Worm (Caenorhabditis elegans) whole organism, L4 larva: ENCODE results near the gene mif-2.
A peak's percentile ranks its signal among the peaks of the same experiment; 100 is the strongest.

Experiments
- T26A8.4 ChIP-seq: fragments of 200-800 bp; sonication (Bioruptor generic); IDR thresholded peaks from 2 replicates; pipeline ENCODE4 v1.3.6; 2022; ENCODE audit warnings: missing genetic modification characterization, missing compliant biosample characterization
- Y105C5A.15 ChIP-seq: fragments of 200-800 bp; sonication (Bioruptor generic); IDR thresholded peaks from 2 replicates; pipeline ENCODE4 v1.3.6; 2022; ENCODE audit warnings: missing genetic modification characterization, missing compliant biosample characterization
- Y48G9A.11 ChIP-seq: fragments of 200-800 bp; sonication (Bioruptor generic); IDR thresholded peaks from 2 replicates; pipeline ENCODE4 v1.3.6; 2022; ENCODE audit warnings: missing genetic modification reagents, missing genetic modification characterization, missing compliant biosample characterization
- ama-1 ChIP-seq: fragments of 150-350 bp; optimal IDR thresholded peaks from 2 replicates; lab custom pipeline; 2014; ENCODE audit warnings: inconsistent platforms, mixed read lengths
- arid-1 ChIP-seq: fragments of 200-800 bp; sonication (Bioruptor generic); conservative IDR thresholded peaks from 2 replicates; pipeline ENCODE4 v1.3.6; 2022; ENCODE audit warnings: missing genetic modification reagents, missing genetic modification characterization, missing compliant biosample characterization
- ceh-28 ChIP-seq: fragments of 150-350 bp; optimal IDR thresholded peaks from 2 replicates; lab custom pipeline; 2014; ENCODE audit warnings: missing biosample characterization, missing genetic modification reagents, missing genetic modification characterization
- ceh-32 ChIP-seq: sonication (generic microtip); optimal IDR thresholded peaks from 2 replicates; lab custom pipeline; 2016; ENCODE audit warnings: mild to moderate bottlenecking, missing genetic modification characterization, missing compliant biosample characterization; ENCODE audit not compliant: poor library complexity
- ceh-62 ChIP-seq: sonication (generic microtip); optimal IDR thresholded peaks from 2 replicates; lab custom pipeline; 2017; ENCODE audit warnings: missing biosample characterization, missing genetic modification characterization
- ceh-82 ChIP-seq: sonication (generic microtip); optimal IDR thresholded peaks from 2 replicates; lab custom pipeline; 2017; ENCODE audit warnings: missing biosample characterization, missing genetic modification characterization
- ctbp-1 ChIP-seq: fragments of 200-800 bp; sonication (Bioruptor generic); IDR thresholded peaks from 2 replicates; pipeline ENCODE4 v1.3.6; 2022; ENCODE audit warnings: missing genetic modification reagents, missing genetic modification characterization, missing compliant biosample characterization
- daf-19 ChIP-seq: fragments of 200-800 bp; sonication (Bioruptor generic); conservative IDR thresholded peaks from 2 replicates; pipeline ENCODE4 v1.3.6; 2022; ENCODE audit warnings: missing genetic modification characterization, missing compliant biosample characterization
- dmd-8 ChIP-seq: fragments of 200-800 bp; sonication (Bioruptor generic); IDR thresholded peaks from 2 replicates; pipeline ENCODE4 v1.3.6; 2022; ENCODE audit warnings: missing genetic modification characterization, missing compliant biosample characterization
- dve-1 ChIP-seq: sonication (generic microtip); optimal IDR thresholded peaks from 2 replicates; lab custom pipeline; 2017; ENCODE audit warnings: antibody characterized with exemption, mild to moderate bottlenecking, missing genetic modification characterization, missing compliant biosample characterization; ENCODE audit not compliant: insufficient read depth
- egl-43 ChIP-seq: fragments of 200-800 bp; sonication (Bioruptor generic); IDR thresholded peaks from 2 replicates; pipeline ENCODE4 v1.3.6; 2022; ENCODE audit warnings: missing genetic modification reagents, missing genetic modification characterization, missing compliant biosample characterization
- fkh-10 ChIP-seq: fragments of 150-350 bp; optimal IDR thresholded peaks from 2 replicates; lab custom pipeline; 2014; ENCODE audit warnings: missing biosample characterization, missing genetic modification reagents, missing genetic modification characterization
- lim-7 ChIP-seq: fragments of 200-800 bp; sonication (Bioruptor generic); IDR thresholded peaks from 2 replicates; pipeline ENCODE4 v1.3.6; 2022; ENCODE audit warnings: missing genetic modification characterization, missing compliant biosample characterization
- lin-15B ChIP-seq: fragments of 150-350 bp; sonication (generic microtip); optimal IDR thresholded peaks from 3 replicates; lab custom pipeline; 2014; ENCODE audit warnings: missing biosample characterization, missing genetic modification characterization
- lin-38 ChIP-seq: fragments of 200-800 bp; sonication (Bioruptor generic); IDR thresholded peaks from 2 replicates; pipeline ENCODE4 v1.3.6; 2022; ENCODE audit warnings: missing genetic modification reagents, missing genetic modification characterization, missing compliant biosample characterization
- lsy-2 ChIP-seq, 2 experiments: fragments of 150-350 bp in 1 of 2; sonication (generic microtip) in 1 of 2; optimal IDR thresholded peaks; 2 replicates each; lab custom pipeline; 2014 to 2017; ENCODE audit warnings: missing biosample characterization in 2 of 2, missing genetic modification characterization in 2 of 2
- mes-2 ChIP-seq: sonication (generic microtip); optimal IDR thresholded peaks from 2 replicates; lab custom pipeline; 2016; ENCODE audit warnings: missing genotype, mild to moderate bottlenecking, missing genetic modification characterization, missing compliant biosample characterization; ENCODE audit not compliant: poor library complexity, severe bottlenecking
- mxl-3 ChIP-seq: fragments of 200-800 bp; sonication (Bioruptor generic); optimal IDR thresholded peaks from 2 replicates; lab custom pipeline; 2018; ENCODE audit warnings: mild to moderate bottlenecking, missing genetic modification characterization, missing compliant biosample characterization
- nhr-10 ChIP-seq: fragments of 150-350 bp; optimal IDR thresholded peaks from 2 replicates; lab custom pipeline; 2014; ENCODE audit warnings: missing biosample characterization, missing genetic modification characterization
- nhr-102 ChIP-seq: sonication (generic microtip); optimal IDR thresholded peaks from 2 replicates; lab custom pipeline; 2016; ENCODE audit warnings: mild to moderate bottlenecking, missing genetic modification characterization, moderate library complexity, missing compliant biosample characterization
- nhr-111 ChIP-seq: fragments of 200-800 bp; sonication (Bioruptor generic); optimal IDR thresholded peaks from 2 replicates; lab custom pipeline; 2018; ENCODE audit warnings: mild to moderate bottlenecking, missing genetic modification characterization, missing compliant biosample characterization
- nhr-28 ChIP-seq: fragments of 150-350 bp; optimal IDR thresholded peaks from 2 replicates; lab custom pipeline; 2014; ENCODE audit warnings: missing biosample characterization, missing genetic modification characterization
- nhr-41 ChIP-seq: fragments of 200-800 bp; sonication (Bioruptor generic); IDR thresholded peaks from 2 replicates; pipeline ENCODE4 v1.3.6; 2022; ENCODE audit warnings: missing genetic modification reagents, missing genetic modification characterization, missing compliant biosample characterization
- nhr-42 ChIP-seq: fragments of 200-800 bp; sonication (Bioruptor generic); IDR thresholded peaks from 2 replicates; pipeline ENCODE4 v1.3.6; 2022; ENCODE audit warnings: missing genetic modification characterization, missing compliant biosample characterization
- nhr-6 ChIP-seq: fragments of 150-350 bp; optimal IDR thresholded peaks from 2 replicates; lab custom pipeline; 2014; ENCODE audit warnings: missing biosample characterization, missing genetic modification characterization
- pha-4 ChIP-seq, 2 experiments: fragments of 150-350 bp in 1 of 2; fragments of 200-800 bp in 1 of 2; sonication (Bioruptor generic) in 1 of 2; IDR thresholded peaks in 1 of 2; optimal IDR thresholded peaks in 1 of 2; 2 replicates each; pipeline versions ENCODE4 v1.3.6 to Lab custom; 2014 to 2022; ENCODE audit warnings: missing genetic modification characterization in 2 of 2, missing genetic modification reagents in 2 of 2, missing biosample characterization in 1 of 2, missing compliant biosample characterization in 1 of 2
- saeg-2 ChIP-seq: fragments of 200-800 bp; sonication (Bioruptor generic); IDR thresholded peaks from 2 replicates; pipeline ENCODE4 v1.3.6; 2022; ENCODE audit warnings: missing genetic modification reagents, missing genetic modification characterization, missing compliant biosample characterization
- tra-1 ChIP-seq: fragments of 200-800 bp; sonication (Bioruptor generic); IDR thresholded peaks from 2 replicates; pipeline ENCODE4 v1.3.6; 2022; ENCODE audit warnings: missing genetic modification reagents, missing genetic modification characterization, missing compliant biosample characterization
- unc-62 ChIP-seq, 3 experiments: fragments of 150-350 bp in 1 of 3; sonication (generic microtip); optimal IDR thresholded peaks in 2 of 3; peaks in 1 of 3; 1 replicate in 1 of 3; 2 replicates in 2 of 3; lab custom pipeline; 2014 to 2017; ENCODE audit warnings: missing biosample characterization in 3 of 3, missing genetic modification characterization in 3 of 3, missing genetic modification reagents in 3 of 3, missing genotype in 1 of 3
- zfp-2 ChIP-seq: sonication (generic microtip); optimal IDR thresholded peaks from 2 replicates; lab custom pipeline; 2016; ENCODE audit warnings: mild to moderate bottlenecking, missing genetic modification characterization, missing compliant biosample characterization

mif-2 gene

DNA sequence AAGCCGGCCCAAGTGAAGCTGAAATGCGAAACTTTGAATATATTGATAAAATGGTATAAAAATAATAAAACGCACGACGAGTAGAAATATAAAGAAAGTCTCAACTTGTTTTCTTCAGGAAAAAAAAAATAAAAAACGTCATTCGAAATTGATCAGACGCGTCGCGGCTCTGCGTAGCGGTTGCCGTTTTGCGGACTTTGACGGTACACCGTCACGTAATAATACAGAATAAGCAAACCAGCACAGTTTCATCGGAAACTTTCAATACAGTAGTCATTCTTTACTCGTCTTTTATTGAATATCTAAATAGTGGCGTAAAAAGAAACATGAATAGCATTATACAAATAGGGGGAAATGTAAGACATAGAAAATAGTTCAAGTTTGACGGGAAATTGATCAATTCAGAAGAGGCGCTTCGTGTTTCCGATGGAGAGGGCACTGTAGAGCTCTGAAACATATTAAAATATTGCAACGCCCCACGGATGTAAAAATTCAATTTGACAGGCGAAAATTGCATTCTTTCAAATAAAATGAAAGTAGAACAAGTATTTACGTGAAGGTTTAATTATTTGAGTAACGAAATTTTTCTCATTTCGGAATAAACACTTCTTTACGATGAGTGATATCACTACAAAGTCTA, 15.6 kb upstream of the mif-2 start, which contains the start of the genes cyl-1 and C52E4.7 (continued):
- no peak for TF ChIP-seq mxl-3 (GFP tag; lab: Kevin White, UChicago)
- TF ChIP-seq lim-7: no peak
- TF ChIP-seq nhr-28 (tag; lab: Kevin White, UChicago): no peak
- TF ChIP-seq nhr-111 (GFP tag; lab: Kevin White, UChicago): no peak
- TF ChIP-seq dmd-8: no peak
- no peak for TF ChIP-seq Y105C5A.15
- TF ChIP-seq daf-19 (GFP tag; lab: Robert Waterston, UW): no peak
- peak; percentile 73 for TF ChIP-seq mes-2 (tag; lab: Kevin White, UChicago)
- no peak for TF ChIP-seq ceh-82 (tag; lab: Kevin White, UChicago)
- no peak for TF ChIP-seq egl-43 (GFP tag; lab: Robert Waterston, UW)

DNA sequence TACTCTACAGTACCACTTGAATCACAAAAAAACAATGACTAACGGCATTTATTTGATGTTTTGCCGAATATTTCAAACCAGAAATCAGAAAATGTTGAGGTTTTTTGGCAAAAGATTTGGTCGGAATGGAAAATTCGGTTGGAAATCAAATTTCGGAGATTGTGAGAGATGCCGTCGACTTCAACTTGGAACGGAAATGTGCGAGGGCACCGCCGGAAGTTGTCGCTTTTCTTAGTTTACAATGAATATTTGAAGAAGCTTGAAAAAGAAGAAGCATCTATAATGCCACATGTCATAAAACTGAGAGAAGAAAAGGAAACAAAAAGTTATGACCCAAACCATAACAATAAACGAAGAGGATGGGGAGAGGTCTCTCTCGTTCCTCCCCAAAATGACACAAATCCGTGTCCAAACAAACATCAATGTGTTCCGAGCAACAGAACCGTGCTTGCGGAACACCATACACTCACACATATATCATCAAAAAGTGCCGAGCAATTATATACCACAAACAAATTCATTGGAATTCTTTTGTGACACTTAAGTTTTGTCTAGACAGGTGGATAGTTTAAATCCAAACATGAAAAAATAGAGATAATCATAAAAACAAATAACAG, 12.4 kb upstream of the mif-2 start:
- TF ChIP-seq saeg-2 (GFP tag; lab: Robert Waterston, UW) (no peak), nhr-6 (no peak), daf-19 (GFP tag; lab: Robert Waterston, UW) (no peak), dve-1 (tag; lab: Kevin White, UChicago) (peak; percentile 17), lin-38 (GFP tag; lab: Robert Waterston, UW) (peak; percentile 44), T26A8.4 (peak; percentile 51; the same call in 1 of the 2 replicates), fkh-10 (GFP tag; lab: Kevin White, UChicago) (peak; percentile 52), dmd-8 (0 out of 2 replicates have a peak, but pooled peaks have one; percentile 22), arid-1 (GFP tag; lab: Robert Waterston, UW) (0 out of 2 replicates have a peak, but pooled peaks have one; percentile 27), nhr-42 (GFP tag; lab: Robert Waterston, UW) (no peak), nhr-102 (tag; lab: Kevin White, UChicago) (peak; percentile 22), mes-2 (tag; lab: Kevin White, UChicago) (peak; percentile 27), zfp-2 (tag; lab: Kevin White, UChicago) (no peak), tra-1 (GFP tag; lab: Robert Waterston, UW) (no peak), lin-15B (tag; lab: Kevin White, UChicago) (no peak), pha-4 (GFP tag; IDR thresholded peaks at IDR 0.05; lab: Robert Waterston, UW) (no peak), pha-4 (tag; optimal IDR thresholded peaks at IDR 0.05; lab: Kevin White, UChicago) (no peak), ctbp-1 (GFP tag; lab: Robert Waterston, UW) (peak; percentile 65; the same call in 1 of the 2 replicates), unc-62 (GFP tag; optimal IDR thresholded peaks at IDR 0.05 in 1 of 2; lab: Kevin White, UChicago) (peak in 1 of 2 experiments; percentile 61), unc-62 (tag; optimal IDR thresholded peaks at IDR 0.05; lab: Kevin White, UChicago) (no peak), ceh-62 (tag; lab: Kevin White, UChicago) (no peak), ama-1 (lab: Kevin White, UChicago) (peak; percentile 76)

DNA sequence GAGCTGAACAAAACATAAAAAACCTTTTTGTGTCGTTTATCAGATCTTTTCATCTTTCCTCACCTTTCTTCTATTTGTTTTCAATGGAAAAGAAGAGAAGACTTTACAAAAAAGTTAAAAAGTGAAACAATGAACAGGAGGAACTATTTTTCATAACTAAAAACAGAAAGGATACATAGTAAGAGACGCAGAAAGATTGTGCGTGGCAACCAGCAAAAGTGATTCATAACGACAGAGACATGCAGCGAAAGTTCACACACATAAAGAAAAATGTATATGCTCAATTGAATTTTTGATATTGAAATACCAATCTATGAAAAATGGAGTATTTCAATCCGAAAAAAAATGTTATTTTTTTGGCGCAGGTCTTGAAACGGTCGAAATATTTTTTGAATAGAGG, 11.6 kb upstream of the mif-2 start:
- TF ChIP-seq dve-1 (tag; lab: Kevin White, UChicago): peak; percentile 50
- no peak for TF ChIP-seq nhr-41 (GFP tag; lab: Robert Waterston, UW)
- no peak for TF ChIP-seq ceh-32 (tag; lab: Kevin White, UChicago)
- no peak for TF ChIP-seq ceh-28
- TF ChIP-seq saeg-2 (GFP tag; lab: Robert Waterston, UW): no peak
- TF ChIP-seq Y48G9A.11: no peak
- TF ChIP-seq nhr-6: peak; percentile 81
- TF ChIP-seq nhr-10 (tag; lab: Kevin White, UChicago): no peak
- peak in 1 of 2 experiments; percentile 43 for TF ChIP-seq lsy-2 (tag; optimal IDR thresholded peaks at IDR 0.05; lab: Kevin White, UChicago)
- TF ChIP-seq, all 104 proteins: peak for 3
